Worm (Caenorhabditis elegans) whole organism, young adult: ENCODE data around the gene btb-10.
"Not testable (repeated sequence)": the region's sequence is repeated elsewhere in the genome, so short reads cannot be mapped to it uniquely, and the experiment has no call there.

ENCODE experiments used
- B0019.2 ChIP-seq: fragments of 200-800 bp; sonication (Bioruptor generic); conservative IDR thresholded peaks from 2 replicates; pipeline ENCODE4 v1.3.6; 2022; ENCODE audit warnings: missing genetic modification reagents, missing genetic modification characterization, missing compliant biosample characterization
- B0261.1 ChIP-seq: sonication (generic microtip); optimal IDR thresholded peaks from 2 replicates; lab custom pipeline; 2016; ENCODE audit warnings: mild to moderate bottlenecking, missing genetic modification characterization, moderate library complexity, missing compliant biosample characterization
- F23B12.7 ChIP-seq: sonication (generic microtip); optimal IDR thresholded peaks from 2 replicates; lab custom pipeline; 2017; ENCODE audit warnings: missing genetic modification characterization, mild to moderate bottlenecking, missing compliant biosample characterization, antibody characterized with exemption, moderate library complexity; ENCODE audit not compliant: insufficient read depth
- F33H1.4 ChIP-seq: fragments of 200-800 bp; sonication (Bioruptor generic); IDR thresholded peaks from 2 replicates; pipeline ENCODE4 v1.3.6; 2022; ENCODE audit warnings: missing genetic modification reagents, missing genetic modification characterization, missing compliant biosample characterization
- F52B5.7 ChIP-seq: sonication (generic microtip); optimal IDR thresholded peaks from 2 replicates; lab custom pipeline; 2016; ENCODE audit warnings: mild to moderate bottlenecking, missing genetic modification characterization, missing compliant biosample characterization
- akir-1 ChIP-seq: fragments of 200-800 bp; sonication (Bioruptor generic); optimal IDR thresholded peaks from 2 replicates; lab custom pipeline; 2018; ENCODE audit warnings: mild to moderate bottlenecking, missing genetic modification characterization, moderate library complexity, missing compliant biosample characterization
- attf-6 ChIP-seq: fragments of 200-800 bp; sonication (Bioruptor generic); IDR thresholded peaks from 2 replicates; pipeline ENCODE4 v1.3.6; 2022; ENCODE audit warnings: missing genetic modification reagents, missing genetic modification characterization, missing compliant biosample characterization
- cebp-1 ChIP-seq, 2 experiments: fragments of 200-800 bp in 1 of 2; sonication (Bioruptor generic) in 1 of 2; sonication (generic microtip) in 1 of 2; IDR thresholded peaks in 1 of 2; optimal IDR thresholded peaks in 1 of 2; 2 replicates each; pipeline versions ENCODE4 v1.3.6 to Lab custom; 2017 to 2022; ENCODE audit warnings: missing compliant biosample characterization in 2 of 2, missing genetic modification characterization in 2 of 2, mild to moderate bottlenecking in 1 of 2, missing genetic modification reagents in 1 of 2, moderate library complexity in 1 of 2
- die-1 ChIP-seq: sonication (generic microtip); optimal IDR thresholded peaks from 2 replicates; lab custom pipeline; 2016; ENCODE audit warnings: missing genotype, mild to moderate bottlenecking, missing genetic modification characterization, missing compliant biosample characterization
- egl-18 ChIP-seq: fragments of 200-800 bp; sonication (Bioruptor generic); IDR thresholded peaks from 2 replicates; pipeline ENCODE4 v1.3.6; 2022; ENCODE audit warnings: missing genetic modification reagents, missing genetic modification characterization, missing compliant biosample characterization
- egrh-3 ChIP-seq: fragments of 200-800 bp; sonication (Bioruptor generic); IDR thresholded peaks from 2 replicates; pipeline ENCODE4 v1.3.6; 2022; ENCODE audit warnings: missing genetic modification reagents, missing genetic modification characterization, missing compliant biosample characterization
- hmg-1.2 ChIP-seq: fragments of 200-800 bp; sonication (Bioruptor generic); IDR thresholded peaks from 2 replicates; pipeline ENCODE4 v1.3.6; 2022; ENCODE audit warnings: missing genetic modification reagents, missing genetic modification characterization, missing compliant biosample characterization
- hrde-1 ChIP-seq: sonication (generic microtip); optimal IDR thresholded peaks from 2 replicates; lab custom pipeline; 2016; ENCODE audit warnings: missing genetic modification characterization, mild to moderate bottlenecking, missing compliant biosample characterization, moderate library complexity, missing genotype, missing genetic modification reagents, borderline replicate concordance
- hsf-1 ChIP-seq: fragments of 200-800 bp; sonication (Bioruptor generic); IDR thresholded peaks from 2 replicates; pipeline ENCODE4 v1.3.6; 2022; ENCODE audit warnings: missing genetic modification reagents, missing genetic modification characterization, missing compliant biosample characterization
- let-526 ChIP-seq: fragments of 200-800 bp; sonication (Bioruptor generic); IDR thresholded peaks from 2 replicates; pipeline ENCODE4 v1.3.6; 2022; ENCODE audit warnings: missing genetic modification reagents, missing genetic modification characterization, missing compliant biosample characterization
- let-607 ChIP-seq, 2 experiments: fragments of 200-800 bp in 1 of 2; sonication (Bioruptor generic) in 1 of 2; sonication (generic microtip) in 1 of 2; optimal IDR thresholded peaks; 2 replicates each; lab custom pipeline; 2016 to 2018; ENCODE audit warnings: mild to moderate bottlenecking in 2 of 2, missing compliant biosample characterization in 2 of 2, missing genetic modification characterization in 2 of 2, moderate library complexity in 2 of 2, missing genotype in 1 of 2
- lin-26 ChIP-seq: fragments of 200-800 bp; sonication (Bioruptor generic); IDR thresholded peaks from 2 replicates; pipeline ENCODE4 v1.3.6; 2022; ENCODE audit warnings: missing genetic modification reagents, missing genetic modification characterization, missing compliant biosample characterization
- lin-40 ChIP-seq: sonication (generic microtip); optimal IDR thresholded peaks from 2 replicates; lab custom pipeline; 2016; ENCODE audit warnings: missing genetic modification characterization, mild to moderate bottlenecking, missing compliant biosample characterization, missing genotype, missing genetic modification reagents
- mcd-1 ChIP-seq: fragments of 200-800 bp; sonication (Bioruptor generic); IDR thresholded peaks from 2 replicates; pipeline ENCODE4 v1.3.6; 2022; ENCODE audit warnings: missing genetic modification reagents, missing genetic modification characterization, missing compliant biosample characterization
- nhr-27 ChIP-seq: fragments of 200-800 bp; sonication (Bioruptor generic); optimal IDR thresholded peaks from 2 replicates; lab custom pipeline; 2018; ENCODE audit warnings: mild to moderate bottlenecking, missing genetic modification characterization, moderate library complexity, missing compliant biosample characterization
- repo-1 ChIP-seq: sonication (generic microtip); optimal IDR thresholded peaks from 2 replicates; lab custom pipeline; 2017; ENCODE audit warnings: mild to moderate bottlenecking, missing genetic modification characterization, missing compliant biosample characterization
- rpc-1 ChIP-seq, 2 experiments: fragments of 150-350 bp in 1 of 2; sonication (generic microtip) in 1 of 2; optimal IDR thresholded peaks; 2 replicates each; lab custom pipeline; 2014 to 2018; ENCODE audit warnings: missing biosample characterization in 1 of 2, missing genetic modification characterization in 1 of 2, missing genetic modification reagents in 1 of 2, missing genotype in 1 of 2
- sea-2 ChIP-seq: fragments of 200-800 bp; sonication (Bioruptor generic); IDR thresholded peaks from 2 replicates; pipeline ENCODE4 v1.3.6; 2022; ENCODE audit warnings: missing genetic modification characterization, missing compliant biosample characterization
- snpc-1.1 ChIP-seq: sonication (generic microtip); optimal IDR thresholded peaks from 2 replicates; lab custom pipeline; 2017; ENCODE audit warnings: missing genetic modification characterization, mild to moderate bottlenecking, missing compliant biosample characterization, antibody characterized with exemption, moderate library complexity, missing genotype, missing genetic modification reagents; ENCODE audit not compliant: insufficient read depth
- tbp1 ChIP-seq: fragments of 200-800 bp; sonication (Bioruptor generic); optimal IDR thresholded peaks from 2 replicates; lab custom pipeline; 2018; ENCODE audit warnings: mild to moderate bottlenecking, missing genetic modification characterization, missing compliant biosample characterization
- xnd-1 ChIP-seq: sonication (generic microtip); optimal IDR thresholded peaks from 2 replicates; lab custom pipeline; 2016; ENCODE audit warnings: missing genotype, missing genetic modification reagents, missing genetic modification characterization, missing compliant biosample characterization
- zfh-2 ChIP-seq: fragments of 200-800 bp; sonication (Bioruptor generic); conservative IDR thresholded peaks from 2 replicates; pipeline ENCODE4 v1.3.6; 2022; ENCODE audit warnings: missing genetic modification reagents, missing genetic modification characterization, missing compliant biosample characterization
- ztf-22 ChIP-seq: fragments of 200-800 bp; sonication (Bioruptor generic); optimal IDR thresholded peaks from 2 replicates; lab custom pipeline; 2018; ENCODE audit warnings: mild to moderate bottlenecking, missing genetic modification characterization, moderate library complexity, missing compliant biosample characterization
- ztf-25 ChIP-seq: fragments of 200-800 bp; sonication (Bioruptor generic); IDR thresholded peaks from 2 replicates; pipeline ENCODE4 v1.3.6; 2022; ENCODE audit warnings: missing genetic modification reagents, missing genetic modification characterization, missing compliant biosample characterization
- ztf-28 ChIP-seq: fragments of 200-800 bp; sonication (Bioruptor generic); IDR thresholded peaks from 2 replicates; pipeline ENCODE4 v1.3.6; 2022; ENCODE audit warnings: missing genetic modification reagents, missing genetic modification characterization, missing compliant biosample characterization

The btb-10 gene

DNA sequence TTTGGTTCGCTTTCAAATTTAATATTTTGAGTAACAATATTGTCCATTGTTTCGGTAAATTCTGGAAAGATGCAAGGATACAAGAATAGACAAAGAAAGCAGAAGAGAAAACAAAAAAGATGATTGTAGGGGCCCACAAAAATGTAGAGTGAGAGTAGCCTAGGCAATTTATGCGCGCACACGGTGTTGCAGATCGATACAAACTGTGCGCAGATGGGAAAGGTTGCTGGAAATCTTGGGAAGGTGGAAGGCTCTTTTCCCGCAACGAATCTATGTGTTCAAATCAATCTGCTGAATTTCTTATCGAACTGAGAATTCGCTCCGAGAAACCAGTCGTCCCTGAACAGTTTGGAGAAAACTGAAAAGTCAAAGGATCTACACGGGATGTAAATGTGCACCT is at the start of gene btb-10:
Gene btb-10, minus strand, starts transcription at position 101 of the 400 bp plus-strand sequence.
- not testable (repeated sequence) for TF ChIP-seq egrh-3, lin-26, sea-2 (GFP tag; lab: Robert Waterston, UW)

DNA sequence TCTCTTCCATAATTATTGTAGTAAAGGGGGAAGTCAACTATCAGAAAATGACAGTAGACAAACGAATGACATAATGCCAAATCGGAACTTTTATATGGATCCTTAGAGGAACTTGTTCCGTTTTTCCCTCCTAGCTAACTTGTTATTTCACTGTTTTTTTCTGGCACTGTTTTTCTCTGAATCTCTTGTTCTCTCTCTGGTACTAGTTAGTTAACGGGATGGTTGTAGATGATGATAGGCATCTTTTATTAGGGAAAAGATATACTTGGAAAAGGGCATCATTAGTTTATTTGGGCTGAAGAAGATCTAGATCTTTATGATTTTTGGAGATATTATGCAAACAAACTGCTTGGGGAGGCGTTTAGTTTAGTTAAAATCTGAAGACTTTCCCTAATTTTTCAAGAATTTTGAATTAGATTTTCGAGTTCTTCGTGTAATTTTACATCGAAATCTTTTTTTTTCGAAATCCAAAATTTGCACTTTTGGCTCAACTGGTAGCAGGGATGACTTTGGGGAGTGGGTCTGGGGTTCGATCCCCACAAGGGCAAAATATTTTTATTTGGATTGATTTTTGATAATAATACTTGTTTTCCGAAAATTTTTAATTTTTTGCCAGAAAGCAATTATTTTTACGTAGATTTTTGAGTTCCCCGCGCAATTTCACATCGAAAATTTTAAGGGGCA is 46.5 kb upstream of the btb-10 start, which contains the start of gene col-40:
Gene col-40, minus strand, starts transcription at position 51 of the 684 bp plus-strand sequence.
- TF ChIP-seq cebp-1 (GFP tag; IDR thresholded peaks at IDR 0.05; lab: Robert Waterston, UW) (no peak), cebp-1 (tag; optimal IDR thresholded peaks at IDR 0.05; lab: Kevin White, UChicago) (no peak), egl-18 (GFP tag; lab: Robert Waterston, UW) (no peak), rpc-1 (optimal IDR thresholded peaks at IDR 0.05; lab: Kevin White, UChicago) (peak; percentile 7), rpc-1 (tag; optimal IDR thresholded peaks at IDR 0.05; lab: Kevin White, UChicago) (peak; percentile 65), B0261.1 (tag; lab: Kevin White, UChicago) (peak; percentile 6), F52B5.7 (tag; lab: Kevin White, UChicago) (no peak), akir-1 (GFP tag; lab: Kevin White, UChicago) (no peak), tbp1 (GFP tag; lab: Kevin White, UChicago) (peak; percentile 74), ztf-22 (GFP tag; lab: Kevin White, UChicago) (no peak), hrde-1 (no peak), F23B12.7 (tag; lab: Kevin White, UChicago) (no peak), ztf-25 (GFP tag; lab: Robert Waterston, UW) (no peak), snpc-1.1 (tag; lab: Kevin White, UChicago) (peak; percentile 9), repo-1 (tag; lab: Kevin White, UChicago) (no peak), zfh-2 (GFP tag; lab: Robert Waterston, UW) (no peak), let-607 (tag; optimal IDR thresholded peaks at IDR 0.05; lab: Kevin White, UChicago) (no peak), let-526 (GFP tag; lab: Robert Waterston, UW) (no peak)
- TF ChIP-seq, all 124 proteins: peak for 4

DNA sequence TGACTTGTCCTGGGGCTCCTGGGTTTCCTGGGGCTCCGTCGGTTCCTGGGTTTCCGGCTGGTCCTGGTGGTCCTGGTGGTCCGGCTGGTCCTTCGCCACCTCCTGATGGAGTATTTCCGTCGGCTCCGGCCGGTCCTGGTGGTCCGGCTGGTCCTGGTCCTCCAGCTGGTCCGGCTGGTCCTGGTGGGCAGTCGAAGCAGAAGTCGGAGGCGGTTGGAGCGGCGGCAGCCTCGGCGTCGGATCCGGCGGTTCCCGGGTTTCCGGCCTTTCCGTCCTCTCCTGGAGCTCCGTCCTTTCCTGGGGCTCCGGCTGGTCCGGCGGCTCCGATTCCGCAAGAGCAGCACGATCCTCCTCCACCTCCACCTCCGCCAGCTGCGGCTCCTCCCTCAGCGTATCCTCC is 44.7 kb upstream of the btb-10 start:
- TF ChIP-seq zfh-2 (GFP tag; lab: Robert Waterston, UW) (peak; percentile 95), hsf-1 (GFP tag; lab: Robert Waterston, UW) (no peak), ztf-22 (GFP tag; lab: Kevin White, UChicago) (no peak), mcd-1 (GFP tag; lab: Robert Waterston, UW) (peak; percentile 53; the same call in 1 of the 2 replicates), egrh-3 (GFP tag; lab: Robert Waterston, UW) (peak; percentile 99), sea-2 (GFP tag; lab: Robert Waterston, UW) (no peak)

DNA sequence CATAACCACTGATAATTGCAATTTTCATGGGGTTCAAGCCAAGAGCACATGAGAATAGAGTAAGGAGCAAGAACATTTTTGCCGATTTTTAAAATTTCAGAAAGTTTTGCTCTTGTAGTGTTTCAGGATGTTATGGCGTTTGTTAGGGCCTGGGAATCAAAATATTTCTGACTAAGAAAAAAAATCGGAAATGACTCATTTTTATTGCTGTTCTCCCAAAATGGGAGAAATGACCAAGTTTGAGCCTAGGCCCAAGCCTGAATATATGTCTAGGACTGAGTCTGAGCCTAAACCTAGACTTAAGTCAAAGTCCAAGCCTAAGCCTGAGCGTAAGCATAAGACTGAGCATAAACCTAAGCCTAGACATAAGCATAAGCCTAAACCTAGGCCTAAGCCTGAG is 43.8 kb upstream of the btb-10 start, which contains the start of gene T13B5.9:
Gene T13B5.9, minus strand, starts transcription at position 101 of the 400 bp plus-strand sequence.
- TF ChIP-seq B0019.2 (GFP tag; lab: Robert Waterston, UW) (no peak), F33H1.4 (GFP tag; lab: Robert Waterston, UW) (no peak), repo-1 (tag; lab: Kevin White, UChicago) (no peak), die-1 (no peak), lin-40 (tag; lab: Kevin White, UChicago) (no peak), ztf-28 (no peak), xnd-1 (no peak), nhr-27 (no peak), hmg-1.2 (no peak), hsf-1 (GFP tag; lab: Robert Waterston, UW) (no peak), egrh-3 (GFP tag; lab: Robert Waterston, UW) (no peak), attf-6 (GFP tag; lab: Robert Waterston, UW) (no peak)
